Worm (Caenorhabditis elegans) whole organism, late embryonic: Measurements from ENCODE around the gene srh-149.

Experiments used
- Y22D7AL.16 ChIP-seq: sonication (generic microtip); optimal IDR thresholded peaks from 2 replicates; lab custom pipeline; 2016; ENCODE audit warnings: missing genetic modification characterization, missing compliant biosample characterization
- ceh-18 ChIP-seq: sonication (generic microtip); optimal IDR thresholded peaks from 2 replicates; lab custom pipeline; 2016; ENCODE audit warnings: missing genetic modification characterization, missing compliant biosample characterization
- ceh-24 ChIP-seq: sonication (generic microtip); optimal IDR thresholded peaks from 2 replicates; lab custom pipeline; 2016; ENCODE audit warnings: mild to moderate bottlenecking, missing genetic modification characterization, missing compliant biosample characterization
- ceh-48 ChIP-seq: sonication (generic microtip); optimal IDR thresholded peaks from 2 replicates; lab custom pipeline; 2016; ENCODE audit warnings: missing genetic modification characterization, inconsistent platforms, missing compliant biosample characterization
- elt-4 ChIP-seq: sonication (generic microtip); optimal IDR thresholded peaks from 2 replicates; lab custom pipeline; 2016; ENCODE audit warnings: missing genetic modification characterization, missing compliant biosample characterization
- eyg-1 ChIP-seq: sonication (generic microtip); optimal IDR thresholded peaks from 2 replicates; lab custom pipeline; 2016; ENCODE audit warnings: missing genotype, missing genetic modification characterization, missing compliant biosample characterization
- hlh-15 ChIP-seq: sonication (generic microtip); optimal IDR thresholded peaks from 2 replicates; lab custom pipeline; 2016; ENCODE audit warnings: missing genetic modification characterization, missing compliant biosample characterization
- mec-3 ChIP-seq: sonication (generic microtip); optimal IDR thresholded peaks from 2 replicates; lab custom pipeline; 2016; ENCODE audit warnings: borderline replicate concordance, missing genetic modification characterization, missing compliant biosample characterization
- nfya-1 ChIP-seq: sonication (generic microtip); optimal IDR thresholded peaks from 2 replicates; lab custom pipeline; 2017; ENCODE audit warnings: missing genetic modification characterization, mild to moderate bottlenecking, missing compliant biosample characterization, antibody characterized with exemption, moderate library complexity
- nhr-11 ChIP-seq: fragments of 150-350 bp; optimal IDR thresholded peaks from 2 replicates; lab custom pipeline; 2014; ENCODE audit warnings: missing biosample characterization, missing genetic modification characterization
- pha-4 ChIP-seq: fragments of 150-350 bp; optimal IDR thresholded peaks from 2 replicates; lab custom pipeline; 2018; ENCODE audit warnings: missing biosample characterization, missing genetic modification reagents, missing genetic modification characterization
- tbx-7 ChIP-seq: sonication (generic microtip); optimal IDR thresholded peaks from 2 replicates; lab custom pipeline; 2016; ENCODE audit warnings: missing genotype, missing genetic modification characterization, missing compliant biosample characterization

ce11 chrV:15793270-15793669 is 47.7 kb downstream of the srh-149 start, which contains the start of gene T26E4.7:
- TF ChIP-seq ceh-48 (tag; lab: Kevin White, UChicago) (no peak), eyg-1 (no peak), pha-4 (tag; lab: Kevin White, UChicago) (no peak), nhr-11 (tag; lab: Kevin White, UChicago) (no peak), ceh-24 (tag; lab: Kevin White, UChicago) (no peak), elt-4 (tag; lab: Kevin White, UChicago) (no peak), ceh-18 (tag; lab: Kevin White, UChicago) (no peak), nfya-1 (tag; lab: Kevin White, UChicago) (no peak), tbx-7 (tag; lab: Kevin White, UChicago) (no peak), hlh-15 (tag; lab: Kevin White, UChicago) (no peak), mec-3 (no peak), Y22D7AL.16 (tag; lab: Kevin White, UChicago) (no peak)
